Worm (Caenorhabditis elegans) whole organism, L1 larva: Measurements from ENCODE around the gene F13E9.15.

Experiments
- C04F5.9 ChIP-seq: sonication (generic microtip); optimal IDR thresholded peaks from 2 replicates; lab custom pipeline; 2016; ENCODE audit warnings: missing genetic modification characterization, missing compliant biosample characterization
- C16A3.4 ChIP-seq: fragments of 150-350 bp; optimal IDR thresholded peaks from 2 replicates; lab custom pipeline; 2014; ENCODE audit warnings: missing biosample characterization, missing genetic modification characterization
- C34B4.2 ChIP-seq: sonication (generic microtip); optimal IDR thresholded peaks from 2 replicates; lab custom pipeline; 2017; ENCODE audit warnings: mild to moderate bottlenecking, missing genetic modification characterization, missing compliant biosample characterization
- F16B12.6 ChIP-seq: fragments of 150-350 bp; optimal IDR thresholded peaks from 2 replicates; lab custom pipeline; 2014; ENCODE audit warnings: missing biosample characterization, missing genetic modification characterization
- blmp-1 ChIP-seq: fragments of 150-350 bp; optimal IDR thresholded peaks from 2 replicates; lab custom pipeline; 2014; ENCODE audit warnings: missing biosample characterization, missing genetic modification characterization
- ceh-63 ChIP-seq: fragments of 200-800 bp; sonication (Bioruptor generic); optimal IDR thresholded peaks from 2 replicates; lab custom pipeline; 2018; ENCODE audit warnings: mild to moderate bottlenecking, missing genetic modification characterization, missing compliant biosample characterization
- ceh-82 ChIP-seq, 3 experiments: fragments of 150-350 bp in 1 of 3; sonication (generic microtip) in 2 of 3; optimal IDR thresholded peaks; 2 replicates each; lab custom pipeline; 2014 to 2017; ENCODE audit warnings: missing biosample characterization in 3 of 3, missing genetic modification characterization in 3 of 3
- ceh-88 ChIP-seq: fragments of 200-800 bp; sonication (Bioruptor generic); IDR thresholded peaks from 2 replicates; pipeline ENCODE4 v1.3.6; 2022; ENCODE audit warnings: missing genetic modification characterization, missing compliant biosample characterization
- ces-1 ChIP-seq: fragments of 150-350 bp; optimal IDR thresholded peaks from 2 replicates; lab custom pipeline; 2014; ENCODE audit warnings: missing biosample characterization, missing genetic modification reagents, missing genetic modification characterization
- dsc-1 ChIP-seq: sonication (generic microtip); optimal IDR thresholded peaks from 2 replicates; lab custom pipeline; 2016; ENCODE audit warnings: mild to moderate bottlenecking, missing genetic modification characterization, missing compliant biosample characterization
- efl-1 ChIP-seq, 4 experiments: fragments of 150-350 bp; optimal IDR thresholded peaks in 3 of 4; peaks in 1 of 4; 1 replicate in 1 of 4; 2 replicates in 3 of 4; lab custom pipeline; 2014; ENCODE audit warnings: missing biosample characterization in 2 of 4, missing genetic modification characterization in 2 of 4, missing genetic modification reagents in 2 of 4
- fkh-4 ChIP-seq: sonication (generic microtip); optimal IDR thresholded peaks from 2 replicates; lab custom pipeline; 2016; ENCODE audit warnings: missing compliant biosample characterization, missing genetic modification characterization, borderline replicate concordance
- fkh-8 ChIP-seq: sonication (generic microtip); optimal IDR thresholded peaks from 2 replicates; lab custom pipeline; 2016; ENCODE audit warnings: mild to moderate bottlenecking, missing genetic modification characterization, missing compliant biosample characterization
- fos-1 ChIP-seq: fragments of 150-350 bp; optimal IDR thresholded peaks from 2 replicates; lab custom pipeline; 2014; ENCODE audit warnings: missing biosample characterization, missing genetic modification characterization
- irx-1 ChIP-seq: sonication (generic microtip); optimal IDR thresholded peaks from 2 replicates; lab custom pipeline; 2016; ENCODE audit warnings: missing genetic modification characterization, missing compliant biosample characterization
- jun-1 ChIP-seq: fragments of 150-350 bp; optimal IDR thresholded peaks from 2 replicates; lab custom pipeline; 2014; ENCODE audit warnings: missing biosample characterization, missing genetic modification reagents, missing genetic modification characterization
- lin-14 ChIP-seq: fragments of 200-800 bp; sonication (Bioruptor generic); optimal IDR thresholded peaks from 2 replicates; lab custom pipeline; 2018; ENCODE audit warnings: mild to moderate bottlenecking, missing genetic modification characterization, moderate library complexity, missing compliant biosample characterization
- lin-35 ChIP-seq, 2 experiments: fragments of 150-350 bp; optimal IDR thresholded peaks; 2 replicates each; lab custom pipeline; 2014; ENCODE audit warnings: missing biosample characterization in 2 of 2, missing genetic modification characterization in 2 of 2, missing genetic modification reagents in 2 of 2
- mdl-1 ChIP-seq, 2 experiments: fragments of 150-350 bp; optimal IDR thresholded peaks; 2 replicates each; lab custom pipeline; 2014 to 2017; ENCODE audit warnings: missing biosample characterization in 2 of 2, missing genetic modification characterization in 2 of 2, inconsistent platforms in 1 of 2
- mef-2 ChIP-seq: fragments of 150-350 bp; optimal IDR thresholded peaks from 2 replicates; lab custom pipeline; 2014; ENCODE audit warnings: missing biosample characterization, missing genetic modification characterization
- mep-1 ChIP-seq: fragments of 150-350 bp; optimal IDR thresholded peaks from 2 replicates; lab custom pipeline; 2014; ENCODE audit warnings: missing biosample characterization, missing genetic modification characterization
- nhr-19 ChIP-seq: fragments of 200-800 bp; sonication (Bioruptor generic); conservative IDR thresholded peaks from 2 replicates; pipeline ENCODE4 v1.3.6; 2022; ENCODE audit warnings: missing genetic modification characterization, missing compliant biosample characterization
- nhr-20 ChIP-seq: sonication (generic microtip); optimal IDR thresholded peaks from 2 replicates; lab custom pipeline; 2016; ENCODE audit warnings: mild to moderate bottlenecking, missing genetic modification characterization, missing compliant biosample characterization
- nhr-47 ChIP-seq: sonication (generic microtip); optimal IDR thresholded peaks from 2 replicates; lab custom pipeline; 2016; ENCODE audit warnings: mild to moderate bottlenecking, missing genetic modification characterization, moderate library complexity, missing compliant biosample characterization
- nhr-71 ChIP-seq: sonication (generic microtip); optimal IDR thresholded peaks from 2 replicates; lab custom pipeline; 2016; ENCODE audit warnings: mild to moderate bottlenecking, missing genetic modification characterization, moderate library complexity, missing compliant biosample characterization
- nhr-77 ChIP-seq: fragments of 150-350 bp; optimal IDR thresholded peaks from 2 replicates; lab custom pipeline; 2014; ENCODE audit warnings: missing biosample characterization, missing genetic modification characterization
- pag-3 ChIP-seq: sonication (generic microtip); optimal IDR thresholded peaks from 2 replicates; lab custom pipeline; 2017; ENCODE audit warnings: missing genetic modification characterization, mild to moderate bottlenecking, missing compliant biosample characterization, antibody characterized with exemption, borderline replicate concordance; ENCODE audit not compliant: insufficient read depth
- rnt-1 ChIP-seq: sonication (generic microtip); optimal IDR thresholded peaks from 2 replicates; lab custom pipeline; 2016; ENCODE audit warnings: mild to moderate bottlenecking, missing genetic modification characterization, moderate library complexity, missing compliant biosample characterization
- skn-1 ChIP-seq: fragments of 150-350 bp; optimal IDR thresholded peaks from 2 replicates; lab custom pipeline; 2014; ENCODE audit warnings: missing biosample characterization, missing genetic modification characterization
- snpc-4 ChIP-seq: fragments of 150-350 bp; optimal IDR thresholded peaks from 2 replicates; lab custom pipeline; 2014; ENCODE audit warnings: missing biosample characterization, missing genetic modification characterization
- sox-4 ChIP-seq: sonication (generic microtip); optimal IDR thresholded peaks from 2 replicates; lab custom pipeline; 2016; ENCODE audit warnings: missing genetic modification characterization, missing compliant biosample characterization
- tbx-2 ChIP-seq: sonication (generic microtip); optimal IDR thresholded peaks from 2 replicates; lab custom pipeline; 2016; ENCODE audit warnings: missing genetic modification characterization, missing compliant biosample characterization
- tlp-1 ChIP-seq: fragments of 150-350 bp; optimal IDR thresholded peaks from 2 replicates; lab custom pipeline; 2014; ENCODE audit warnings: missing biosample characterization, missing genetic modification characterization
- unc-86 ChIP-seq: sonication (generic microtip); optimal IDR thresholded peaks from 2 replicates; lab custom pipeline; 2016; ENCODE audit warnings: missing genetic modification characterization, missing compliant biosample characterization
- unc-98 ChIP-seq: fragments of 200-800 bp; sonication (Bioruptor generic); IDR thresholded peaks from 2 replicates; pipeline ENCODE4 v1.3.6; 2022; ENCODE audit warnings: missing genetic modification characterization, missing compliant biosample characterization
- zag-1 ChIP-seq: fragments of 150-350 bp; optimal IDR thresholded peaks from 2 replicates; lab custom pipeline; 2014; ENCODE audit warnings: missing biosample characterization, missing genetic modification characterization
- zip-4 ChIP-seq: fragments of 200-800 bp; sonication (Bioruptor generic); optimal IDR thresholded peaks from 2 replicates; lab custom pipeline; 2018; ENCODE audit warnings: mild to moderate bottlenecking, missing genetic modification characterization, moderate library complexity, missing compliant biosample characterization
- ztf-11 ChIP-seq, 2 experiments: sonication (generic microtip); optimal IDR thresholded peaks; 2 replicates each; lab custom pipeline; 2016 to 2017; ENCODE audit warnings: missing genetic modification characterization in 2 of 2, missing biosample characterization in 1 of 2, missing compliant biosample characterization in 1 of 2

Gene F13E9.15

ce11 chrIV:10870158-10870557, 19.5 kb downstream of the F13E9.15 start:
- no peak for TF ChIP-seq mef-2
- no peak for TF ChIP-seq fos-1 (tag; lab: Kevin White, UChicago)
- no peak for TF ChIP-seq nhr-19 (GFP tag; lab: Robert Waterston, UW)
- no peak for TF ChIP-seq C16A3.4 (tag; lab: Kevin White, UChicago)
- no peak for TF ChIP-seq sox-4 (tag; lab: Kevin White, UChicago)
- TF ChIP-seq lin-35 (GFP tag; optimal IDR thresholded peaks at IDR 0.05; lab: Kevin White, UChicago), result no peak
- no peak for TF ChIP-seq jun-1 (tag; lab: Kevin White, UChicago)
- TF ChIP-seq fkh-4 (tag; lab: Kevin White, UChicago), result no peak
- TF ChIP-seq mdl-1 (tag; optimal IDR thresholded peaks at IDR 0.05; lab: Kevin White, UChicago), result no peak
- TF ChIP-seq zip-4 (GFP tag; lab: Kevin White, UChicago), result no peak
- TF ChIP-seq skn-1, result no peak
- TF ChIP-seq lin-14 (GFP tag; lab: Kevin White, UChicago), result peak; percentile 54
- TF ChIP-seq fkh-8 (tag; lab: Kevin White, UChicago), result no peak
- TF ChIP-seq dsc-1, result no peak
- TF ChIP-seq efl-1 (optimal IDR thresholded peaks at IDR 0.05; lab: Kevin White, UChicago), result no peak
- peak in 1 of 2 experiments; percentile 44 for TF ChIP-seq efl-1 (GFP tag; optimal IDR thresholded peaks at IDR 0.05 in 1 of 2; lab: Kevin White, UChicago)
- no peak for TF ChIP-seq unc-86 (tag; lab: Kevin White, UChicago)

ce11 chrIV:10869642-10870041, 20.0 kb downstream of the F13E9.15 start:
- no peak for TF ChIP-seq irx-1 (tag; lab: Kevin White, UChicago)
- TF ChIP-seq ceh-63 (GFP tag; lab: Kevin White, UChicago), result no peak
- no peak for TF ChIP-seq tbx-2 (tag; lab: Kevin White, UChicago)
- TF ChIP-seq C16A3.4 (tag; lab: Kevin White, UChicago), result no peak
- no peak for TF ChIP-seq C34B4.2
- no peak for TF ChIP-seq ces-1 (GFP tag; lab: Kevin White, UChicago)
- TF ChIP-seq ceh-88 (GFP tag; lab: Robert Waterston, UW), result no peak
- TF ChIP-seq unc-98, result no peak
- no peak for TF ChIP-seq mep-1
- no peak for TF ChIP-seq snpc-4 (tag; lab: Kevin White, UChicago)
- no peak for TF ChIP-seq blmp-1 (tag; lab: Kevin White, UChicago)
- TF ChIP-seq nhr-20 (tag; lab: Kevin White, UChicago), result no peak
- no peak for TF ChIP-seq zag-1 (tag; lab: Kevin White, UChicago)
- no peak for TF ChIP-seq tlp-1 (tag; lab: Kevin White, UChicago)
- no peak for TF ChIP-seq C04F5.9 (tag; lab: Kevin White, UChicago)
- TF ChIP-seq efl-1 (optimal IDR thresholded peaks at IDR 0.05; lab: Kevin White, UChicago), result no peak
- no peak for TF ChIP-seq efl-1 (GFP tag; optimal IDR thresholded peaks at IDR 0.05 in 1 of 2; lab: Kevin White, UChicago)
- no peak for TF ChIP-seq pag-3 (tag; lab: Kevin White, UChicago)
- TF ChIP-seq F16B12.6 (tag; lab: Kevin White, UChicago), result no peak
- TF ChIP-seq nhr-19 (GFP tag; lab: Robert Waterston, UW), result no peak
- TF ChIP-seq nhr-77 (tag; lab: Kevin White, UChicago), result no peak

ce11 chrIV:10868629-10869251, 20.9 kb downstream of the F13E9.15 start, which contains the start of gene F13E9.11:
Gene F13E9.11 (minus strand): TSS chrIV:10869135.
- TF ChIP-seq ztf-11 (tag; optimal IDR thresholded peaks at IDR 0.05; lab: Kevin White, UChicago) (no peak), tbx-2 (tag; lab: Kevin White, UChicago) (peak; percentile 15), rnt-1 (tag; lab: Kevin White, UChicago) (peak; percentile 4), nhr-47 (tag; lab: Kevin White, UChicago) (peak; percentile 2), nhr-71 (tag; lab: Kevin White, UChicago) (no peak), ceh-82 (tag; optimal IDR thresholded peaks at IDR 0.05; lab: Kevin White, UChicago) (peak in 1 of 3 experiments; percentile 43), lin-14 (GFP tag; lab: Kevin White, UChicago) (peak; percentile 74)
